Worm (Caenorhabditis elegans) whole organism, late embryonic: ENCODE data around the gene siah-1.

Experiments
- C08G9.2 ChIP-seq: sonication (generic microtip); optimal IDR thresholded peaks from 2 replicates; lab custom pipeline; 2016; ENCODE audit warnings: mild to moderate bottlenecking, missing genetic modification characterization, moderate library complexity, missing compliant biosample characterization
- C38D4.7 ChIP-seq: fragments of 200-800 bp; sonication (Bioruptor generic); optimal IDR thresholded peaks from 2 replicates; lab custom pipeline; 2018; ENCODE audit warnings: mild to moderate bottlenecking, missing genetic modification characterization, moderate library complexity, missing compliant biosample characterization
- F13H6.1 ChIP-seq: sonication (generic microtip); optimal IDR thresholded peaks from 2 replicates; lab custom pipeline; 2016; ENCODE audit warnings: missing genetic modification characterization, missing compliant biosample characterization
- K02D7.2 ChIP-seq: sonication (generic microtip); optimal IDR thresholded peaks from 2 replicates; lab custom pipeline; 2017; ENCODE audit warnings: mild to moderate bottlenecking, missing genetic modification characterization, missing compliant biosample characterization
- T23F11.4 ChIP-seq: fragments of 200-800 bp; sonication (Bioruptor generic); optimal IDR thresholded peaks from 2 replicates; lab custom pipeline; 2018; ENCODE audit warnings: mild to moderate bottlenecking, missing genetic modification characterization, missing compliant biosample characterization
- Y22D7AL.16 ChIP-seq: sonication (generic microtip); optimal IDR thresholded peaks from 2 replicates; lab custom pipeline; 2016; ENCODE audit warnings: missing genetic modification characterization, missing compliant biosample characterization
- ceh-22 ChIP-seq: sonication (generic microtip); optimal IDR thresholded peaks from 2 replicates; lab custom pipeline; 2017; ENCODE audit warnings: missing biosample characterization, missing genetic modification characterization
- ceh-24 ChIP-seq: sonication (generic microtip); optimal IDR thresholded peaks from 2 replicates; lab custom pipeline; 2016; ENCODE audit warnings: mild to moderate bottlenecking, missing genetic modification characterization, missing compliant biosample characterization
- ceh-30 ChIP-seq: fragments of 150-350 bp; optimal IDR thresholded peaks from 2 replicates; lab custom pipeline; 2014; ENCODE audit warnings: missing biosample characterization, missing genetic modification characterization
- ceh-34 ChIP-seq: sonication (generic microtip); optimal IDR thresholded peaks from 2 replicates; lab custom pipeline; 2016; ENCODE audit warnings: mild to moderate bottlenecking, missing genetic modification characterization, missing compliant biosample characterization
- ceh-6 ChIP-seq: fragments of 200-800 bp; sonication (Bioruptor generic); optimal IDR thresholded peaks from 2 replicates; lab custom pipeline; 2018; ENCODE audit warnings: mild to moderate bottlenecking, missing genetic modification characterization, missing compliant biosample characterization
- ceh-9 ChIP-seq: sonication (generic microtip); optimal IDR thresholded peaks from 2 replicates; lab custom pipeline; 2016; ENCODE audit warnings: mild to moderate bottlenecking, missing genetic modification characterization, inconsistent platforms, missing compliant biosample characterization
- dmd-4 ChIP-seq: sonication (generic microtip); optimal IDR thresholded peaks from 2 replicates; lab custom pipeline; 2016; ENCODE audit warnings: borderline replicate concordance, missing genetic modification characterization, missing compliant biosample characterization
- elt-2 ChIP-seq: sonication (generic microtip); optimal IDR thresholded peaks from 2 replicates; lab custom pipeline; 2016; ENCODE audit warnings: missing genetic modification reagents, missing genetic modification characterization, missing compliant biosample characterization
- ets-4 ChIP-seq: sonication (generic microtip); optimal IDR thresholded peaks from 2 replicates; lab custom pipeline; 2016; ENCODE audit warnings: missing genetic modification characterization, missing compliant biosample characterization
- fax-1 ChIP-seq: sonication (generic microtip); optimal IDR thresholded peaks from 2 replicates; lab custom pipeline; 2016; ENCODE audit warnings: missing genotype, missing genetic modification characterization, missing compliant biosample characterization
- fkh-10 ChIP-seq: fragments of 150-350 bp; optimal IDR thresholded peaks from 2 replicates; lab custom pipeline; 2014; ENCODE audit warnings: missing biosample characterization, missing genetic modification reagents, missing genetic modification characterization
- fkh-6 ChIP-seq: sonication (generic microtip); optimal IDR thresholded peaks from 2 replicates; lab custom pipeline; 2016; ENCODE audit warnings: missing genetic modification characterization, missing compliant biosample characterization
- hlh-15 ChIP-seq: sonication (generic microtip); optimal IDR thresholded peaks from 2 replicates; lab custom pipeline; 2016; ENCODE audit warnings: missing genetic modification characterization, missing compliant biosample characterization
- hlh-30 ChIP-seq: sonication (generic microtip); optimal IDR thresholded peaks from 2 replicates; lab custom pipeline; 2017; ENCODE audit warnings: antibody characterized with exemption, missing genetic modification characterization, missing compliant biosample characterization; ENCODE audit not compliant: insufficient read depth
- hlh-6 ChIP-seq: sonication (generic microtip); optimal IDR thresholded peaks from 2 replicates; lab custom pipeline; 2016; ENCODE audit warnings: missing genotype, missing genetic modification characterization, missing compliant biosample characterization
- lim-6 ChIP-seq: sonication (generic microtip); optimal IDR thresholded peaks from 2 replicates; lab custom pipeline; 2016; ENCODE audit warnings: missing genetic modification characterization, missing compliant biosample characterization
- madf-2 ChIP-seq: sonication (generic microtip); optimal IDR thresholded peaks from 2 replicates; lab custom pipeline; 2017; ENCODE audit warnings: missing genetic modification characterization, missing compliant biosample characterization
- mec-3 ChIP-seq: sonication (generic microtip); optimal IDR thresholded peaks from 2 replicates; lab custom pipeline; 2016; ENCODE audit warnings: borderline replicate concordance, missing genetic modification characterization, missing compliant biosample characterization
- nhr-232 ChIP-seq: sonication (generic microtip); optimal IDR thresholded peaks from 2 replicates; lab custom pipeline; 2016; ENCODE audit warnings: missing genetic modification characterization, missing compliant biosample characterization
- pag-3 ChIP-seq: sonication (generic microtip); optimal IDR thresholded peaks from 2 replicates; lab custom pipeline; 2016; ENCODE audit warnings: missing compliant biosample characterization, missing genetic modification characterization, borderline replicate concordance
- pat-9 ChIP-seq: fragments of 200-800 bp; sonication (Bioruptor generic); optimal IDR thresholded peaks from 2 replicates; lab custom pipeline; 2018; ENCODE audit warnings: mild to moderate bottlenecking, missing genetic modification characterization, moderate library complexity, missing compliant biosample characterization
- pax-1 ChIP-seq: fragments of 150-350 bp; optimal IDR thresholded peaks from 2 replicates; lab custom pipeline; 2014; ENCODE audit warnings: missing biosample characterization, missing genetic modification characterization
- pha-2 ChIP-seq: sonication (generic microtip); optimal IDR thresholded peaks from 2 replicates; lab custom pipeline; 2017; ENCODE audit warnings: mild to moderate bottlenecking, missing genetic modification characterization, missing compliant biosample characterization
- pros-1 ChIP-seq: fragments of 150-350 bp; optimal IDR thresholded peaks from 2 replicates; lab custom pipeline; 2014; ENCODE audit warnings: missing biosample characterization, missing genetic modification reagents, missing genetic modification characterization
- ref-2 ChIP-seq: sonication (generic microtip); optimal IDR thresholded peaks from 2 replicates; lab custom pipeline; 2016; ENCODE audit warnings: missing genetic modification characterization, missing compliant biosample characterization
- sdc-2 ChIP-seq: sonication (generic microtip); optimal IDR thresholded peaks from 2 replicates; lab custom pipeline; 2016; ENCODE audit warnings: missing genotype, missing genetic modification characterization, missing compliant biosample characterization
- sox-2 ChIP-seq: fragments of 200-800 bp; sonication (Bioruptor generic); IDR thresholded peaks from 2 replicates; pipeline ENCODE4 v1.3.6; 2022; ENCODE audit warnings: missing genetic modification reagents, missing genetic modification characterization, missing compliant biosample characterization
- sox-4 ChIP-seq: sonication (generic microtip); optimal IDR thresholded peaks from 2 replicates; lab custom pipeline; 2017; ENCODE audit warnings: mild to moderate bottlenecking, missing genetic modification characterization, inconsistent platforms, missing compliant biosample characterization
- syd-9 ChIP-seq: sonication (generic microtip); optimal IDR thresholded peaks from 2 replicates; lab custom pipeline; 2016; ENCODE audit warnings: mild to moderate bottlenecking, missing genetic modification characterization, moderate library complexity, missing compliant biosample characterization
- tbx-2 ChIP-seq: sonication (generic microtip); optimal IDR thresholded peaks from 2 replicates; lab custom pipeline; 2016; ENCODE audit warnings: missing genetic modification characterization, missing compliant biosample characterization
- tbx-7 ChIP-seq: sonication (generic microtip); optimal IDR thresholded peaks from 2 replicates; lab custom pipeline; 2016; ENCODE audit warnings: missing genotype, missing genetic modification characterization, missing compliant biosample characterization
- ttx-3 ChIP-seq: sonication (generic microtip); optimal IDR thresholded peaks from 2 replicates; lab custom pipeline; 2016; ENCODE audit warnings: missing genetic modification reagents, missing genetic modification characterization, missing compliant biosample characterization
- unc-42 ChIP-seq: sonication (generic microtip); optimal IDR thresholded peaks from 2 replicates; lab custom pipeline; 2016; ENCODE audit warnings: missing genotype, missing genetic modification characterization, missing compliant biosample characterization
- unc-55 ChIP-seq: sonication (generic microtip); optimal IDR thresholded peaks from 2 replicates; lab custom pipeline; 2017; ENCODE audit warnings: missing biosample characterization, missing genetic modification reagents, missing genetic modification characterization
- ztf-16 ChIP-seq: sonication (generic microtip); optimal IDR thresholded peaks from 2 replicates; lab custom pipeline; 2017; ENCODE audit warnings: missing genetic modification characterization, missing compliant biosample characterization

Gene siah-1

DNA sequence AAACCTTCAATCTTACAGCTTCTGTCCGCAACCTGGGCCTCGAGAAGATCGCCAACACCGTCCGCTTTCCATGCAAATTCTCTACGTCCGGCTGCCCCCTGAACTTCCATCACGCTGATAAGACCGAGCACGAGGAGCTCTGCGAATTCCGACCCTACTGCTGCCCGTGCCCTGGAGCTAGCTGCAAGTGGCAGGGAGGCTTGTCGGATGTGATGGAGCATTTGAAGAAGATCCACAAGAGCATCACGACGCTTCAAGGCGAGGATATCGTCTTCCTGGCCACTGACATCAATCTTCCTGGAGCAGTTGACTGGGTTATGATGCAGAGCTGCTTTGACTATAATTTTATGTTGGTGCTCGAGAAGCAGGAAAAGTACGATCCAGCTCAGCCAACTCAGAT, 2.0 kb downstream of the siah-1 start:
- no peak for TF ChIP-seq pax-1 (tag; lab: Kevin White, UChicago)
- no peak for TF ChIP-seq sdc-2
- TF ChIP-seq pha-2 (tag; lab: Kevin White, UChicago) = no peak
- TF ChIP-seq Y22D7AL.16 (tag; lab: Kevin White, UChicago) = no peak
- TF ChIP-seq hlh-15 = no peak
- no peak for TF ChIP-seq ceh-22
- TF ChIP-seq sox-2 (GFP tag; lab: Robert Waterston, UW) = no peak
- no peak for TF ChIP-seq pros-1
- TF ChIP-seq hlh-6 (tag; lab: Kevin White, UChicago) = no peak
- no peak for TF ChIP-seq fkh-6 (tag; lab: Kevin White, UChicago)
- TF ChIP-seq mec-3 (tag; lab: Kevin White, UChicago) = no peak
- no peak for TF ChIP-seq unc-55 (GFP tag; lab: Kevin White, UChicago)

DNA sequence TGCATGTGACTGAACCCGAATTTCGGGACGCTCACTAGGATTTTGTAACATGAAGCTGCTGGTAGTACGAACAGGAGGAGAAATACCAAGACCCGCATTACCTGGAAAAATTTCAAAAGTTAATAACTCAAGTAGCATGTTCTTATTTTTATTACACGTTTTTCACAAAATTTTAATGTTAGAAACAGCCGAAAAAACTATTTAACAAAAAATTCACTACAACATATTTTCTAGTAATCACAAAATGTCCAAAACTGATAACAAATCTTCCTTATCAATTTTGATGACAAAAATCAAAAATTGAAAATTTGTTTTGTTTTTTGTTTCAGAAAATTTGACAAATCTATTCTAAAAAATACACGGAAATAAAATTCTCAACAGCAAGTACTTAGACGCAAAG, 7.2 kb downstream of the siah-1 start, which contains the start of gene ugt-45:
Gene ugt-45, minus strand, starts transcription at position 101 of the 400 bp plus-strand sequence.
- TF ChIP-seq fkh-10 (GFP tag; lab: Kevin White, UChicago) (no peak), unc-55 (GFP tag; lab: Kevin White, UChicago) (no peak), sox-4 (tag; lab: Kevin White, UChicago) (no peak), syd-9 (no peak), nhr-232 (tag; lab: Kevin White, UChicago) (no peak), pag-3 (tag; lab: Kevin White, UChicago) (no peak), C08G9.2 (no peak), C38D4.7 (no peak), pax-1 (tag; lab: Kevin White, UChicago) (no peak), ceh-34 (tag; lab: Kevin White, UChicago) (no peak), ets-4 (no peak), ceh-9 (tag; lab: Kevin White, UChicago) (no peak), ceh-6 (no peak), pat-9 (no peak), ceh-30 (tag; lab: Kevin White, UChicago) (no peak), ttx-3 (tag; lab: Kevin White, UChicago) (no peak), tbx-2 (tag; lab: Kevin White, UChicago) (no peak), K02D7.2 (tag; lab: Kevin White, UChicago) (no peak)

DNA sequence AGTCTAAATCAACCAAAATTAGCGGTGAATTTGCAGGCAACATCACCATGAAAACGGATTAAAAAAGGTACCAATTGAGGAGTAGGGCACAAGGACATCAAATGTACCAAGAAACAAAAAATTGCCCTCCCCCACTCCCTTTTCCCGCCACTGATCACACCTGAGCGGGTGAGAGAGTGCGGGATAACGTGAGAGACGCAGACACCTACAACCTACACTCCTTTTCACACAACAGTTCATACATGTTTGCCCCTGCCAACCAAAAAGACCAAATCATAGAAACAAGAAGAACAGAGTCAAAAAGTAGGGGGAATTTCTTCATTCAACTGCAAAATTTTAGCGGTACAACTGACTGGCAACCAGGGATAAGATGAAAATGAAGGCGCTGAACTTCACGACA, 8.4 kb downstream of the siah-1 start:
- TF ChIP-seq unc-55 (GFP tag; lab: Kevin White, UChicago) = no peak
- TF ChIP-seq C08G9.2 = no peak
- TF ChIP-seq, all 69 proteins: peak for 0

DNA sequence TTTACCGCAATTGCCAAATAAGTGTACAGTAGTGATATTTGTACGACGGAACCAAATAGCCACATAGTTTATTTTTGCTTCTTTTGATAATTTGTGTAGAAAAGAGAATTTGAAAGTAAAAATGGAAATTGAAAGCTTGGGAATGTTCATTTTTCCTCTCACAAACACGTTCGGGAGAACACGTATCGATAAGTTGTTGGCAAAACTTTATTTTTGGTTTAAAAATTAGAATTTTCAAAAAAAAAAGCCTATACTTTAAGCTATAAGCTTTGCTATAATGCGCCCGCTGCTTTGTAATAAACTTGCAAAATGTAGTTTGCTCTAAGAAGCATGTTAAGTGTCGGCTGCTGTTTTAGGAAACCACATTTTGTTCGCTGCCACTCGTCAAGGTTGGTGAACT, 11.5 kb downstream of the siah-1 start, which contains the start of gene Y37E11AR.7:
Gene Y37E11AR.7, minus strand, starts transcription at position 101 of the 400 bp plus-strand sequence.
- TF ChIP-seq tbx-7 (no peak), fax-1 (tag; lab: Kevin White, UChicago) (no peak), unc-42 (tag; lab: Kevin White, UChicago) (no peak), tbx-2 (tag; lab: Kevin White, UChicago) (no peak), madf-2 (no peak), ceh-24 (tag; lab: Kevin White, UChicago) (no peak), unc-55 (GFP tag; lab: Kevin White, UChicago) (no peak), lim-6 (tag; lab: Kevin White, UChicago) (no peak), ztf-16 (tag; lab: Kevin White, UChicago) (no peak), F13H6.1 (tag; lab: Kevin White, UChicago) (no peak), elt-2 (tag; lab: Kevin White, UChicago) (no peak), hlh-30 (tag; lab: Kevin White, UChicago) (no peak), dmd-4 (tag; lab: Kevin White, UChicago) (no peak), fkh-6 (tag; lab: Kevin White, UChicago) (no peak), sox-2 (GFP tag; lab: Robert Waterston, UW) (no peak), T23F11.4 (no peak), ceh-34 (tag; lab: Kevin White, UChicago) (no peak), ref-2 (tag; lab: Kevin White, UChicago) (no peak)
